Fruit fly (Drosophila melanogaster): ENCODE measurements around the gene He.

The He gene

DNA sequence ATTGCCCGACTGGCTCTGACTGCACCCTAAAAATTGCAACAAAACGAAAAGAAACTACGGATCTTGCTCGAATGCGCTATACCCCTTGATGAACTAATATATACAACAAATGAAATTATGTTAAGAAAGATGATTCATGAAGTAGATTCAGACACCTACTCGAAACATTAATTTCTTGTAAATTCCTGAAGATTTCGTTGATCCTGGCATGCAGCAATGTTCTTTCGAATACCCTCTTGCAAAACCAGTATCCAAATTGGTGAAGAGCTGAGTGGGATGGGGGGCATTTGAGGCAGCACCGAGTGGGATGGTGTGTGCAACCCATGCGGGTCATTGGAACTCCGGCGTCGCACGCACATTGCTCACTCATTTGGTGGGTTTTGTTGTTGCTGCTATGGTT, 17.0 kb downstream of the He start (continued):
- no peak for TF ChIP-seq Sry-β (GFP tag; optimal IDR thresholded peaks at IDR 0.05)
- TF ChIP-seq gcm2 (GFP tag; optimal IDR thresholded peaks at IDR 0.05): no peak
- 0 out of 3 replicates have a peak, but pooled peaks have one; percentile 21 for TF ChIP-seq ci (GFP tag; IDR thresholded peaks at IDR 0.05)
- TF ChIP-seq CG10366 (GFP tag; IDR thresholded peaks at IDR 0.05): peak; percentile 14; the same call in 1 of the 2 replicates
- TF ChIP-seq bowl (GFP tag; IDR thresholded peaks at IDR 0.05): no peak
- TF ChIP-seq ase (GFP tag; IDR thresholded peaks at IDR 0.05): 0 out of 3 replicates have a peak, but pooled peaks have one; percentile 42
- no peak for TF ChIP-seq CG7839 (tag; optimal IDR thresholded peaks at IDR 0.05)
- TF ChIP-seq Deaf1 (tag; optimal IDR thresholded peaks at IDR 0.05): no peak
- TF ChIP-seq CG3407 (GFP tag; optimal IDR thresholded peaks at IDR 0.05): no peak

- TF ChIP-seq Blimp-1 (GFP tag; optimal IDR thresholded peaks at IDR 0.05) (peak; percentile 90), CoRest (tag; optimal IDR thresholded peaks at IDR 0.05) (no peak), Optix (GFP tag; IDR thresholded peaks at IDR 0.05) (0 out of 3 replicates have a peak, but pooled peaks have one; percentile 8), CG13624 (GFP tag; optimal IDR thresholded peaks at IDR 0.05) (no peak), Dref (GFP tag; IDR thresholded peaks at IDR 0.05) (no peak), CG6765 (GFP tag; optimal IDR thresholded peaks at IDR 0.05) (no peak), run (tag; optimal IDR thresholded peaks at IDR 0.05) (no peak), her (GFP tag; optimal IDR thresholded peaks at IDR 0.05) (no peak), Fer1 (GFP tag; optimal IDR thresholded peaks at IDR 0.05) (no peak)
These were observed 23.0 kb downstream of the He start for dm6 chr2L:13949789-13950188.

DNA sequence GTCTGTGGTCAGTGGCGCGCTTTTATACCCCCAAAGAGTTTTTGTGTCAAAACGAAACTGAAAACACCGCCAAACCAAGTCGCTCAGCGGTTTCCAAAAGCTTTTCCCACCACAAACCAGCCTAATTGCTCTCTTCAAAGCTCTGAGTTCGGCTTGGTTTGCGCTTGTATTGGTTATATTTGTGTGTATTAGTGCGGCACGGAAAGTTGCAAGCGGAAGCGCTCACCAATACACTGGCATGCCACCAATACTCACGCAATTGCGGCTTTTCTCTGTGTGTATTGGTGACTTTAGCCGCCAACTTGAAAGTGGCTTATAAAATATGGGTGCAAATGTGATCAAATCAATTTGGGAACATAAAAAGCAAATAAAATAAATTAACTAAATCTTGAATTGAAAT, 25.3 kb downstream of the He start, which contains the start of gene Vajk3:
Vajk3 (minus strand) TSS at position 1 of the 400 bp plus-strand sequence.
- TF ChIP-seq Eip74EF (GFP tag; optimal IDR thresholded peaks at IDR 0.05) (peak in 1 of 2 experiments; percentile 18), Drgx (GFP tag; IDR thresholded peaks at IDR 0.05) (no peak), Ets65A (GFP tag) (peak; percentile 17), CG1602 (GFP tag; optimal IDR thresholded peaks at IDR 0.05) (no peak), Hmr (GFP tag; optimal IDR thresholded peaks at IDR 0.05) (no peak), Nf-YB (GFP tag; optimal IDR thresholded peaks at IDR 0.05) (no peak), CG17186 (GFP tag; optimal IDR thresholded peaks at IDR 0.05) (no peak), CG2678 (tag; optimal IDR thresholded peaks at IDR 0.05) (no peak), Jarid2 (GFP tag; optimal IDR thresholded peaks at IDR 0.05) (no peak), CG3847 (GFP tag; IDR thresholded peaks at IDR 0.05) (no peak), Opbp (GFP tag; IDR thresholded peaks at IDR 0.05; ENCODE audit: partially characterized antibody) (no peak), Ssrp (tag; optimal IDR thresholded peaks at IDR 0.05) (no peak), HLH54F (GFP tag; optimal IDR thresholded peaks at IDR 0.05) (no peak), CG4360 (GFP tag; IDR thresholded peaks at IDR 0.05) (no peak), CG14710 (tag; optimal IDR thresholded peaks at IDR 0.05) (no peak), cg (GFP tag; optimal IDR thresholded peaks at IDR 0.05) (peak; percentile 67), CG43689 (GFP tag; IDR thresholded peaks at IDR 0.05) (no peak), CG13894 (tag; optimal IDR thresholded peaks at IDR 0.05) (peak; percentile 3), CG11398 (GFP tag; optimal IDR thresholded peaks at IDR 0.05) (no peak), Mad (GFP tag; optimal IDR thresholded peaks at IDR 0.05) (no peak), pnt (GFP tag; optimal IDR thresholded peaks at IDR 0.05) (no peak), D19B (GFP tag; optimal IDR thresholded peaks at IDR 0.05) (no peak), CG3995 (GFP tag; optimal IDR thresholded peaks at IDR 0.05) (no peak), CG13296 (GFP tag; optimal IDR thresholded peaks at IDR 0.05) (peak; percentile 16), fru (optimal IDR thresholded peaks at IDR 0.05) (no peak), CG13123 (GFP tag; optimal IDR thresholded peaks at IDR 0.05) (no peak), rib (GFP tag; IDR thresholded peaks at IDR 0.05) (no peak), CG8290 (GFP tag; optimal IDR thresholded peaks at IDR 0.05) (no peak), CG8290 (tag; optimal IDR thresholded peaks at IDR 0.05) (peak in 1 of 2 experiments; percentile 0)

All from whole organism, embryonic.